Worm (Caenorhabditis elegans) whole organism, dauer: ENCODE data around the gene cfap-20.

Source experiments
- unc-62 ChIP-seq: sonication (generic microtip); optimal IDR thresholded peaks from 2 replicates; lab custom pipeline; 2017; ENCODE audit warnings: missing biosample characterization, missing genetic modification reagents, missing genetic modification characterization

The cfap-20 gene

DNA sequence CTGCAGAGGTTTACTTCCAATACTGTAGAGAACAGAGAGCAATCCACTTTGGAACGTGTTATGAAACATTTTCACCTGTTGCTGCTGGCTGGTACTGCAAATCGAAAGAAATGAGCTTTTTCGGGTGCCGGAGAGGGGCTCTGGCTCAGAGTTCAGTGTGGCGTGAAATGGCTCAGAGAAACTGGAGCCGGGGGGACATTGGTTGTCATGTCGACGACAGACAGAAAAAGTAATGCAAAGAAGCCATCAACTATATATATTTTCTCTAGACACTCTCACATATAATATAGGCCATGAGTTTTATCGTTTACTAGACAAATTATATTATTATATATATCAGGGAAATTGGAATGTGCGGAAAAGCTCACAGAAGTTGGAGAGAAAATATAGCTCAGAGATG is at the start of gene cfap-20:
Gene cfap-20 (minus strand): TSS at position 101 of the 400 bp plus-strand sequence.
- TF ChIP-seq unc-62 (GFP tag; lab: Kevin White, UChicago) = no peak

DNA sequence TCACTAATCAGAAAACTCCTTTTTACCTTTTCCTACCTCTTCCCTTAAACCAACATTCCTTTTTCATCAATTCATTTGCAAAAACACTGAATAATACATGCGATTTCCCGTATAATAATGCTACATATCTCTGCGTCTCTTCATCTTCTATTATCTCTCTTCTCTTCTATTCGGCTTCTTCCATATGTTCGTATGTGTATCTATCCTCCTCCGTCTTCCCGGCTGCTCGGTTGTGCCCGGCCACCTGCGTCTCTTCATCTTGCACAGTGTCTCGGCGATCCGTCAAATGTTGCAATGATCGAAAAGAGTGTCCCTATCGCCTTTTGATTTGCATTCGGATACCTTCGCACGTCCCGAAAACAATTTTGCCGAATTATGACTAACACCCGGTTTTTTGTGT is 46.0 kb upstream of the cfap-20 start:
- TF ChIP-seq unc-62 (GFP tag; lab: Kevin White, UChicago) = no peak

ce11 chrIII:3581636-3582035 is 44.3 kb upstream of the cfap-20 start, which contains the start of gene C48D5.3:
Gene C48D5.3, minus strand, starts transcription at chrIII:3581736.
- TF ChIP-seq unc-62 (GFP tag; lab: Kevin White, UChicago) = no peak

DNA sequence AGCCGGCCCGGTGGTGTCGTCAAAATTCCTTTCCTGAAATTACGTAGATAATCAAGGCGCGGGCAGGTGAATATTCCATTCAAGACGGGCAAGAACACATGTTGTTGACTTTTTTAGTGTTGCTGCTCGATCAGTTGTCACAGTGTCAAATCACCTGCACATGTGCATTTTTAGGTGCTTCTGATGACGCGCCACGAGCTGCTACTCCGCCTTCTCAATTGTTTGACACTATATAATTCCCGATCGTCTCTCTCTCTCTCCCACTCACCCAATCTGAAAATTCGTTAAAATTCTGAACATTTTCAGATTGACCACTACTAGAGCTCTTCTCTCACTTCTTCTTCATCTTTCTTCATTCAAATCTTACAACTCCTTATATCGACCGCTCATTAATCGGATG is 36.0 kb upstream of the cfap-20 start, which contains the start of gene nhr-6:
Gene nhr-6 (plus strand): TSS at position 301 of the 400 bp plus-strand sequence.
- TF ChIP-seq unc-62 (GFP tag; lab: Kevin White, UChicago) = no peak

ce11 chrIII:3571371-3571902 is 34.1 kb upstream of the cfap-20 start:
- no peak for TF ChIP-seq unc-62 (GFP tag; lab: Kevin White, UChicago)

DNA sequence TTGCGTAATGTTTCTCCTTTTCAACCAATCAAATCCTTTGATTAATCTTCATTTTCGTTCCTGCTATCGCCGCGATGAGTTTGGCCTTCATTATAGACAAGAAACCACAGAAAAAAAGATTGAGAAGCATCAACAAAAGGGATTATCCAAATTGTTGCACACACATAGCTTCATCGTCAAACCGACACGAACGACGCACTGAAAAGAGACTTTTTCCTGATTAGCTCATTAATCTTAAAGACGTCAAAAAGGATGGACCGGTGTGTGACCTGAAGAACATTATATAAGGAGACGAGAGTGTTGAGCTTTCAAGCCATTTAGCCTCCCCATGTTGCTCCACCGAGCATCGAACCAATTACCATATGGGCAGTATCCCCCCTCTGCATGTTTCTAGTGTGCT is 32.5 kb upstream of the cfap-20 start:
- TF ChIP-seq unc-62 (GFP tag; lab: Kevin White, UChicago) = no peak

- TF ChIP-seq unc-62 (GFP tag; lab: Kevin White, UChicago) = no peak
Observed at ce11 chrIII:3566785-3567184, 29.5 kb upstream of the cfap-20 start.

ce11 chrIII:3564762-3565359 is 27.6 kb upstream of the cfap-20 start:
- TF ChIP-seq unc-62 (GFP tag; lab: Kevin White, UChicago) = no peak

DNA sequence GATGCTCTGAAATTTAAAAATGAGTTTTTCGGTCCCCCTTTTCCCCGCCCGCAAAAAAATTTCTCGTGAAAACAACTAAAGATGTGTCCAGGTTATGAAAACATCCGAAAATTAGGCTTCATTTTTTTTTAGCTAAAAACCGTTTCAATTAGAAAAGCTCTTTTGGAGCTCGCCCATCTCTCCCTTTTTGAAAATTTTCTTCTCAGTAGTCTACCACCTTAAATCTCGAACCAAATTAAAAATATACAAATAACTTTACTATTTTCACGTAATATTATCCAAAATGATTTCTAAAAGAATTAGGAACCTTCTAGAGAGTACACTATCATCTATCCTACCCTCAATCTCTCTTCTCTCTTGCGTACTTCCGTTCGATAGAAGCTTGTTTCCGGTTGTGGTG is 25.0 kb upstream of the cfap-20 start:
- no peak for TF ChIP-seq unc-62 (GFP tag; lab: Kevin White, UChicago)

DNA sequence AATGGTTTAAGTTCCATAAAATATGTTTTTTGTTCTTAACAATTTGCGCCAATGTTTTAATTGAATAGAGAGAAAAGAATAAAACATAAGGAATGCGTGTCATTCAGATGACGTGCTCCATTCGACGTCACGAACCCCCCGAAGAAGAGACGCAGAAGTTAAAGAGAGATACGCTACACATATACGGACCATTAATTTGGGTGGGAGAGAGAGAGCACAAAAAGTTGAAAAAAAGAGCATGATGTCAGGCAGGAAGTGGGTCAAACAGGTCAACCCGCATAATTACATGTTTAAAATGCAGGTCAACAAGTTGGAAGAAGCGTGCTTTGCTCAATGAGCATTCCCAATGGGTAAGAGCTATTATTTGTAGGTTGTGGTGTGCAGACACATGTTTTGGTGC is 22.9 kb upstream of the cfap-20 start:
- no peak for TF ChIP-seq unc-62 (GFP tag; lab: Kevin White, UChicago)

ce11 chrIII:3553349-3553748 is 16.0 kb upstream of the cfap-20 start, which contains the start of gene C54C6.4:
Gene C54C6.4, plus strand, starts transcription at chrIII:3553649.
- TF ChIP-seq unc-62 (GFP tag; lab: Kevin White, UChicago) = no peak

ce11 chrIII:3550364-3550763 is 13.1 kb upstream of the cfap-20 start:
- no peak for TF ChIP-seq unc-62 (GFP tag; lab: Kevin White, UChicago)

- TF ChIP-seq unc-62 (GFP tag; lab: Kevin White, UChicago) = no peak
Observed at ce11 chrIII:3549750-3550149, 12.4 kb upstream of the cfap-20 start, which contains the start of gene C54C6.5. Gene C54C6.5, minus strand, starts transcription at chrIII:3549850.

- TF ChIP-seq unc-62 (GFP tag; lab: Kevin White, UChicago) = no peak
Observed at ce11 chrIII:3548017-3548416, 10.7 kb upstream of the cfap-20 start, which contains the start of gene C54C6.11. Gene C54C6.11, plus strand, starts transcription at chrIII:3548317.

DNA sequence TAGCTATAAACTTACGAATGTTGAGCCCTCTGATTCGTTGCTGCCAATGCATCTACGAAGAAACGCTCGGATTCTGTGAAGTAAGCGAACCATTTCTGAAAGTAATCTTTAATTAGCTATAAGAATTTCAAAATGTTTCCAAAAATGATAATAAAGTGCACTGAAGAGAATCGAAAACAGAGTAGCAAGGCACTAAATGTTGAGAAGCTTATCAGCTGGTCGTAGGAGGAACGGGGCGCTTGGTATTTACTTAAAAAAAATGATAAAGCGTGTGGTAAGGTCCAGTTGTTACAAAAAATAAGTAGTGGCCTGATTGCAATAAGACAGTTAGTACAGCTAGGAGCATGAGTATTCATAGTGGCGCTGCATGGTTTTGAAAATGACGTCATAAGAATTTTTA is 9.0 kb upstream of the cfap-20 start, which contains the start of gene C54C6.7:
Gene C54C6.7 (minus strand): TSS at position 101 of the 400 bp plus-strand sequence.
- no peak for TF ChIP-seq unc-62 (GFP tag; lab: Kevin White, UChicago)

- no peak for TF ChIP-seq unc-62 (GFP tag; lab: Kevin White, UChicago)
Observed at ce11 chrIII:3543071-3543470, 5.8 kb upstream of the cfap-20 start.

DNA sequence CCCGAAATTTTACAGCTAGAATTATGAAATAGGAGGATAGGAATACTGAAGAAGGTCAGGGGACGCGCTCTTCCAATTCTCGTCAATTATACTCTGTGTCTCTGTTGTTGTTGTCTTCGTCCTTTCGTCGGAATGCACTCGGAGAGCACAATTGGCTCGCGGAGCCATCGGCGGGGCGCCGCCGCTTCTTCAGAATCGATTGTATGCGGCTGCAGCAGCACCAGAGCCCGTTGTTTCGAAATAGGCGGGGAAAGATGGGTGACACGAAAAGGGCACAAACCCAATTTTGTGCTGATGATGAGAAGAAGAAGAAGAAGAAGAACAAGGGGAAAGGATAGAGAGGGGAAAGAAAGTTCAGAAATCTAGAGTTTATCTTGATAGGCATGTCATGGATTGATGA is 4.8 kb upstream of the cfap-20 start:
- no peak for TF ChIP-seq unc-62 (GFP tag; lab: Kevin White, UChicago)
